Fruit fly (Drosophila melanogaster) whole organism, pupa: ENCODE results near the gene CG32845.

Experiments used
- CG13204 ChIP-seq: fragments of 200-800 bp; sonication (Bioruptor generic); optimal IDR thresholded peaks from 2 replicates; lab custom pipeline; 2018; ENCODE audit warnings: missing biosample characterization, mild to moderate bottlenecking, missing genetic modification characterization, moderate library complexity
- CG34367 ChIP-seq: fragments of 200-800 bp; sonication (Bioruptor generic); optimal IDR thresholded peaks from 2 replicates; lab custom pipeline; 2018; ENCODE audit warnings: missing biosample characterization, mild to moderate bottlenecking, missing genetic modification characterization
- CG4496 ChIP-seq: fragments of 200-800 bp; sonication (Bioruptor generic); IDR thresholded peaks from 3 replicates; pipeline ENCODE4 v1.3.6; 2022; ENCODE audit warnings: missing biosample characterization, missing genetic modification characterization
- CG8301 ChIP-seq: fragments of 200-800 bp; sonication (Bioruptor generic); optimal IDR thresholded peaks from 2 replicates; lab custom pipeline; 2018; ENCODE audit warnings: missing biosample characterization, mild to moderate bottlenecking, missing genetic modification characterization
- Ets98B ChIP-seq: fragments of 200-800 bp; sonication (Bioruptor generic); IDR thresholded peaks from 2 replicates; pipeline ENCODE4 v1.3.6; 2022; ENCODE audit warnings: missing biosample characterization, missing genetic modification characterization
- rn ChIP-seq: fragments of 200-800 bp; sonication (Bioruptor generic); IDR thresholded peaks from 2 replicates; pipeline ENCODE4 v1.3.6; 2022; ENCODE audit warnings: missing biosample characterization, missing genetic modification characterization

DNA sequence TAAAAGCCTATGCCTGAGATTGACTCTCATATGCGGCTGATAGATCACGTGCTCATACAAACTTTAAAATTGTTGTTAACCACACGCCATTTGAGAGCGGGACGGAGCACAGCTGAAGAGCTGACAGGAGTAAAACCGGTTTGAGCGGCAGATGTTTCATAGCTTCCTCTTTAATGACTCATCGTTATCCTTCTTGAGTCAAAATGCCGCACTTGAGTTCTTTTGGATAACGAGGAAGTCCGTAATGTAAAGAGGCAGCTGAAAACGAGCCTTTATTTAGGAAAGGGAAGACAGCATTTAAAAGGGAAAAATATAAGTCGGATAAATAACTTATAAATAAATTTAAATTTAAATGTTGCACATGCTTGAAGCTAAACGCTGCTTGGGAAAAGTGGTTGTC, 24.0 kb upstream of the CG32845 start:
- TF ChIP-seq CG13204 (GFP tag; lab: Kevin White, UChicago) = no peak
- no peak for TF ChIP-seq CG4496 (GFP tag; lab: Robert Waterston, UW)
- TF ChIP-seq rn (GFP tag; lab: Robert Waterston, UW) = no peak
- no peak for TF ChIP-seq CG8301
- TF ChIP-seq Ets98B = no peak
- no peak for TF ChIP-seq CG34367 (tag; lab: Kevin White, UChicago)
